Worm (Caenorhabditis elegans) whole organism, midembryonic: ENCODE measurements around the gene nhr-167.

Source experiments
- T22C8.4 ChIP-seq: fragments of 200-800 bp; sonication (Bioruptor generic); IDR thresholded peaks from 2 replicates; pipeline ENCODE4 v1.3.6; 2022; ENCODE audit warnings: missing genetic modification characterization, missing compliant biosample characterization
- cog-1 ChIP-seq: sonication (generic microtip); optimal IDR thresholded peaks from 2 replicates; lab custom pipeline; 2016; ENCODE audit warnings: missing genetic modification characterization, missing compliant biosample characterization
- flt-1 ChIP-seq: fragments of 200-800 bp; sonication (Bioruptor generic); IDR thresholded peaks from 2 replicates; pipeline ENCODE4 v1.3.6; 2022; ENCODE audit warnings: missing genetic modification characterization, missing compliant biosample characterization
- med-1 ChIP-seq: sonication (generic microtip); optimal IDR thresholded peaks from 2 replicates; lab custom pipeline; 2017; ENCODE audit warnings: missing genetic modification characterization, mild to moderate bottlenecking, missing compliant biosample characterization, antibody characterized with exemption, missing genetic modification reagents; ENCODE audit not compliant: insufficient read depth
- ref-1 ChIP-seq: fragments of 200-800 bp; sonication (Bioruptor generic); conservative IDR thresholded peaks from 2 replicates; pipeline ENCODE4 v1.3.6; 2022; ENCODE audit warnings: missing genetic modification reagents, missing genetic modification characterization, missing compliant biosample characterization
- ztf-23 ChIP-seq: fragments of 200-800 bp; sonication (Bioruptor generic); IDR thresholded peaks from 2 replicates; pipeline ENCODE4 v1.3.6; 2022; ENCODE audit warnings: missing genetic modification reagents, missing genetic modification characterization, missing compliant biosample characterization

DNA sequence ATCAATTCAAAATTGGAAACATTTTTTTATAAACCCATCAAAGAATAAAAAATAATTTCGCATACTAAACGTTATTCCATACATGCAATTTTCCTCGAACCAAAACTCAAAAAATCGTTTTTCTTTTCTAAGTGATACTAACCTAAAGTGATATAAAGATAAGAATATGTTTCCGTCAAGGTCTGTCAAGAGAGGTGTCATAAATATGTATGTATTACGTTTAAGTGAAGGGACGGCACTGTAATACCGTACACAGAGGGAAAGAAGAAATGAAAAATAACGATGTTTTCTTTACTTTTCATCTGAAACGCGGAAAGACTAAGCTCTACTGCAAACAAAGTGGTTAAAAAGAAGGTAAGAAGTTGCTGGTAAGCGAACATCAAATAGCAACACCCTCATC lies 24.6 kb upstream of the nhr-167 start:
- TF ChIP-seq med-1 (GFP tag; lab: Kevin White, UChicago) (no peak), cog-1 (tag; lab: Kevin White, UChicago) (no peak), flt-1 (GFP tag; lab: Robert Waterston, UW) (no peak), ref-1 (GFP tag; lab: Robert Waterston, UW) (no peak), T22C8.4 (GFP tag; lab: Robert Waterston, UW) (no peak), ztf-23 (no peak)
